Fruit fly (Drosophila melanogaster): ENCODE measurements around the gene VhaAC39-2.
A peak's percentile ranks its signal among the peaks of the same experiment; 100 is the strongest.

Gene VhaAC39-2

DNA sequence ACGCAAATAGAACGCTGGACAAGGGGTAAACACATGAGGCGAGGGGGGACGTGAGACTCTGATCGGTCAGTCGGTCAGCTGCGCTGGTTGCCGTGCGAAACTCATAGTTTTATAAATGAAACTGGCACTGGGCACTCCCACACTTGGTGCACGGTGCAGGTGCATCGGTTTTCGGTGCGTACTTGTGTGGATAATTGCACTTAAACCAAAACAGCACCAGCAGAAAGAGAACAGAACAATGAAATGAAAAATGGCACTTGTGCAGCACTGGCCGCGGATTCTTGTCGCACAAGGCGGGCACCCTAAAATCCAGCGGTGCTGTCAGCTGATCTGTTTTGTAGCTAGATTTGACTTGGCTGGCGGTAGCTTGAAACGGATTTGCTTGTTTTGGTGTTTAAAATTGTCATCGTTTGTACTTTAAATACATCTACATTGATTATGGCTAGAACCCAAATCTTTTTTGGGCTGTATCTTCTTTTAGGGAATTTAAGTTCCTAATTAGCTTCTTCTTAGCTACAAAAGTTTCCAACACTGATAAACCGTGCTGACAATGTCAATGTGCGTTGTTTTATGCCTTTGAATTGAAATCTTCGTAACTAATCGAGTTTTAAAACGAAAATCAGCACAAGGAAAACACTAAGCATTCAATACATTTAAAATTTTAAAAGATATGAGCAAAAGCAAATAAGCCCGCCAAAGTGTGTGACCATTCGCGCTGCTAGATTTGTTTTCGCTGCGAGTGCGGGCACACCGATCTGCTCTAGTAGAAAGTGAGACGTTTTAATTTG is 41.2 kb downstream of the VhaAC39-2 start, which contains the start of the genes Rassf and CenB1A (continued):
- TF ChIP-seq B-H2 (GFP tag; optimal IDR thresholded peaks at IDR 0.05) (no peak), CG17568 (GFP tag; optimal IDR thresholded peaks at IDR 0.05) (no peak), bcd (GFP tag; optimal IDR thresholded peaks at IDR 0.05) (peak; percentile 24), ttk (GFP tag; IDR thresholded peaks at IDR 0.05) (no peak), vnd (GFP tag; IDR thresholded peaks at IDR 0.05; ENCODE audit: partially characterized antibody) (no peak), CG1832 (GFP tag; optimal IDR thresholded peaks at IDR 0.05) (no peak), CG9215 (GFP tag; IDR thresholded peaks at IDR 0.05) (peak; percentile 57), ash1 (GFP tag; optimal IDR thresholded peaks at IDR 0.05) (no peak), CG4424 (GFP tag; optimal IDR thresholded peaks at IDR 0.05) (peak; percentile 53), crol (GFP tag; IDR thresholded peaks at IDR 0.05) (peak; percentile 97), CG14050 (GFP tag; IDR thresholded peaks at IDR 0.05) (no peak), row (GFP tag; IDR thresholded peaks at IDR 0.05) (peak; percentile 85), CG31388 (GFP tag; optimal IDR thresholded peaks at IDR 0.05) (no peak), tup (GFP tag; optimal IDR thresholded peaks at IDR 0.05) (no peak), nom (GFP tag; optimal IDR thresholded peaks at IDR 0.05) (no peak), crc (GFP tag; optimal IDR thresholded peaks at IDR 0.05) (no peak), CG12219 (GFP tag; optimal IDR thresholded peaks at IDR 0.05) (no peak), CG2120 (GFP tag; optimal IDR thresholded peaks at IDR 0.05) (peak; percentile 62), gce (GFP tag; IDR thresholded peaks at IDR 0.05) (no peak), chm (GFP tag; IDR thresholded peaks at IDR 0.05) (no peak), bbx (GFP tag; IDR thresholded peaks at IDR 0.05; ENCODE audit: partially characterized antibody) (peak; percentile 72), CG3726 (GFP tag; IDR thresholded peaks at IDR 0.05) (no peak), grau (tag; optimal IDR thresholded peaks at IDR 0.05) (peak; percentile 27), dmrt11E (tag; optimal IDR thresholded peaks at IDR 0.05) (peak; percentile 35), zfh2 (GFP tag; optimal IDR thresholded peaks at IDR 0.05) (peak; percentile 80), NC2α (GFP tag; optimal IDR thresholded peaks at IDR 0.05) (peak; percentile 28), CG10147 (GFP tag; optimal IDR thresholded peaks at IDR 0.05) (no peak), CG5245 (GFP tag; optimal IDR thresholded peaks at IDR 0.05) (no peak), sens (GFP tag) (peak; percentile 94), Rx (GFP tag; IDR thresholded peaks at IDR 0.05) (no peak), ERR (GFP tag; optimal IDR thresholded peaks at IDR 0.05) (peak; percentile 34), CG7963 (GFP tag; IDR thresholded peaks at IDR 0.05; ENCODE audit: partially characterized antibody) (no peak), pnt (GFP tag; optimal IDR thresholded peaks at IDR 0.05) (peak; percentile 54), hbn (GFP tag; IDR thresholded peaks at IDR 0.05; ENCODE audit: partially characterized antibody) (0 out of 2 replicates have a peak, but pooled peaks have one; percentile 44), CG2889 (GFP tag; IDR thresholded peaks at IDR 0.05) (peak; percentile 9; the same call in 1 of the 3 replicates), CG6689 (GFP tag; IDR thresholded peaks at IDR 0.05) (peak; percentile 31; the same call in 1 of the 2 replicates), CG6854 (GFP tag; optimal IDR thresholded peaks at IDR 0.05) (peak; percentile 19), HmgZ (tag; optimal IDR thresholded peaks at IDR 0.05) (no peak), schlank (tag; optimal IDR thresholded peaks at IDR 0.05) (no peak), C15 (GFP tag; IDR thresholded peaks at IDR 0.05) (no peak), shn (GFP tag; optimal IDR thresholded peaks at IDR 0.05) (peak; percentile 60), CG16815 (GFP tag; optimal IDR thresholded peaks at IDR 0.05) (no peak), CG31224 (GFP tag; IDR thresholded peaks at IDR 0.05) (0 out of 2 replicates have a peak, but pooled peaks have one; percentile 15), Ptx1 (GFP tag; IDR thresholded peaks at IDR 0.05) (peak; percentile 60), CG14441 (GFP tag; IDR thresholded peaks at IDR 0.05) (peak; percentile 33; the same call in 1 of the 2 replicates), CG11247 (GFP tag; IDR thresholded peaks at IDR 0.05) (0 out of 2 replicates have a peak, but pooled peaks have one; percentile 21), Doc2 (GFP tag; IDR thresholded peaks at IDR 0.05) (no peak), cwo (GFP tag; optimal IDR thresholded peaks at IDR 0.05) (peak; percentile 7), Opbp (GFP tag; IDR thresholded peaks at IDR 0.05; ENCODE audit: partially characterized antibody) (no peak), ken (GFP tag; IDR thresholded peaks at IDR 0.05) (peak; percentile 53; the same call in 1 of the 3 replicates)

All from whole organism, embryonic.